Worm (Caenorhabditis elegans) whole organism, young adult: Measurements from ENCODE around the gene Y42H9AR.5.

ENCODE experiments used
- B0336.3 ChIP-seq: fragments of 200-800 bp; sonication (Bioruptor generic); IDR thresholded peaks from 2 replicates; pipeline ENCODE4 v1.3.6; 2022; ENCODE audit warnings: missing genetic modification characterization, missing compliant biosample characterization
- D2030.7 ChIP-seq: fragments of 200-800 bp; sonication (Bioruptor generic); IDR thresholded peaks from 2 replicates; pipeline ENCODE4 v1.3.6; 2022; ENCODE audit warnings: missing genetic modification reagents, missing genetic modification characterization, missing compliant biosample characterization
- F10E7.11 ChIP-seq: sonication (generic microtip); optimal IDR thresholded peaks from 2 replicates; lab custom pipeline; 2017; ENCODE audit warnings: mild to moderate bottlenecking, missing genetic modification characterization, moderate library complexity, missing compliant biosample characterization
- F23B12.7 ChIP-seq: sonication (generic microtip); optimal IDR thresholded peaks from 2 replicates; lab custom pipeline; 2017; ENCODE audit warnings: missing genetic modification characterization, mild to moderate bottlenecking, missing compliant biosample characterization, antibody characterized with exemption, moderate library complexity; ENCODE audit not compliant: insufficient read depth
- F33H1.4 ChIP-seq: fragments of 200-800 bp; sonication (Bioruptor generic); IDR thresholded peaks from 2 replicates; pipeline ENCODE4 v1.3.6; 2022; ENCODE audit warnings: missing genetic modification reagents, missing genetic modification characterization, missing compliant biosample characterization
- F39B2.1 ChIP-seq: fragments of 200-800 bp; sonication (Bioruptor generic); IDR thresholded peaks from 2 replicates; pipeline ENCODE4 v1.3.6; 2022; ENCODE audit warnings: missing genetic modification reagents, missing genetic modification characterization, missing compliant biosample characterization
- F49E8.2 ChIP-seq: sonication (generic microtip); optimal IDR thresholded peaks from 3 replicates; lab custom pipeline; 2017; ENCODE audit warnings: missing genetic modification characterization, mild to moderate bottlenecking, missing compliant biosample characterization, antibody characterized with exemption, moderate library complexity; ENCODE audit not compliant: insufficient read depth
- K12H6.12 ChIP-seq: fragments of 200-800 bp; sonication (Bioruptor generic); optimal IDR thresholded peaks from 2 replicates; lab custom pipeline; 2018; ENCODE audit warnings: mild to moderate bottlenecking, missing genetic modification characterization, missing compliant biosample characterization
- Y95B8A.8 ChIP-seq: fragments of 200-800 bp; sonication (Bioruptor generic); IDR thresholded peaks from 2 replicates; pipeline ENCODE4 v1.3.6; 2022; ENCODE audit warnings: missing genetic modification reagents, missing genetic modification characterization, missing compliant biosample characterization
- aptf-3 ChIP-seq: fragments of 200-800 bp; sonication (Bioruptor generic); IDR thresholded peaks from 2 replicates; pipeline ENCODE4 v1.3.6; 2022; ENCODE audit warnings: missing genetic modification characterization, missing compliant biosample characterization
- atf-7 ChIP-seq: sonication (generic microtip); optimal IDR thresholded peaks from 2 replicates; lab custom pipeline; 2017; ENCODE audit warnings: mild to moderate bottlenecking, missing genetic modification characterization, missing compliant biosample characterization
- attf-5 ChIP-seq: fragments of 200-800 bp; sonication (Bioruptor generic); optimal IDR thresholded peaks from 2 replicates; lab custom pipeline; 2018; ENCODE audit warnings: mild to moderate bottlenecking, missing genetic modification characterization, missing compliant biosample characterization
- bed-1 ChIP-seq: fragments of 200-800 bp; sonication (Bioruptor generic); IDR thresholded peaks from 2 replicates; pipeline ENCODE4 v1.3.6; 2022; ENCODE audit warnings: missing genetic modification reagents, missing genetic modification characterization, missing compliant biosample characterization
- ccch-3 ChIP-seq: fragments of 200-800 bp; sonication (Bioruptor generic); optimal IDR thresholded peaks from 2 replicates; lab custom pipeline; 2018; ENCODE audit warnings: mild to moderate bottlenecking, missing genetic modification characterization, missing compliant biosample characterization
- ceh-100 ChIP-seq: fragments of 200-800 bp; sonication (Bioruptor generic); IDR thresholded peaks from 2 replicates; pipeline ENCODE4 v1.3.6; 2022; ENCODE audit warnings: missing genetic modification reagents, missing genetic modification characterization, missing compliant biosample characterization
- ceh-27 ChIP-seq: fragments of 200-800 bp; sonication (Bioruptor generic); optimal IDR thresholded peaks from 2 replicates; lab custom pipeline; 2018; ENCODE audit warnings: mild to moderate bottlenecking, missing genetic modification characterization, moderate library complexity, missing compliant biosample characterization
- ceh-58 ChIP-seq: fragments of 200-800 bp; sonication (Bioruptor generic); IDR thresholded peaks from 2 replicates; pipeline ENCODE4 v1.3.6; 2022; ENCODE audit warnings: missing genetic modification characterization, missing compliant biosample characterization
- ceh-91 ChIP-seq: fragments of 200-800 bp; sonication (Bioruptor generic); IDR thresholded peaks from 2 replicates; pipeline ENCODE4 v1.3.6; 2022; ENCODE audit warnings: missing genetic modification reagents, missing genetic modification characterization, missing compliant biosample characterization
- dox-1 ChIP-seq: fragments of 200-800 bp; sonication (Bioruptor generic); IDR thresholded peaks from 2 replicates; pipeline ENCODE4 v1.3.6; 2022; ENCODE audit warnings: missing genetic modification reagents, missing genetic modification characterization, missing compliant biosample characterization
- dpl-1 ChIP-seq: fragments of 150-350 bp; optimal IDR thresholded peaks from 2 replicates; lab custom pipeline; 2014; ENCODE audit warnings: missing biosample characterization, missing genetic modification reagents, missing genetic modification characterization
- egl-18 ChIP-seq: fragments of 200-800 bp; sonication (Bioruptor generic); IDR thresholded peaks from 2 replicates; pipeline ENCODE4 v1.3.6; 2022; ENCODE audit warnings: missing genetic modification reagents, missing genetic modification characterization, missing compliant biosample characterization
- egrh-3 ChIP-seq: fragments of 200-800 bp; sonication (Bioruptor generic); IDR thresholded peaks from 2 replicates; pipeline ENCODE4 v1.3.6; 2022; ENCODE audit warnings: missing genetic modification reagents, missing genetic modification characterization, missing compliant biosample characterization
- hlh-12 ChIP-seq: sonication (generic microtip); optimal IDR thresholded peaks from 2 replicates; lab custom pipeline; 2016; ENCODE audit warnings: missing genetic modification characterization, missing compliant biosample characterization
- hmg-1.2 ChIP-seq: fragments of 200-800 bp; sonication (Bioruptor generic); IDR thresholded peaks from 2 replicates; pipeline ENCODE4 v1.3.6; 2022; ENCODE audit warnings: missing genetic modification reagents, missing genetic modification characterization, missing compliant biosample characterization
- let-526 ChIP-seq: fragments of 200-800 bp; sonication (Bioruptor generic); IDR thresholded peaks from 2 replicates; pipeline ENCODE4 v1.3.6; 2022; ENCODE audit warnings: missing genetic modification reagents, missing genetic modification characterization, missing compliant biosample characterization
- lin-54 ChIP-seq: fragments of 200-800 bp; sonication (Bioruptor generic); optimal IDR thresholded peaks from 2 replicates; lab custom pipeline; 2018; ENCODE audit warnings: mild to moderate bottlenecking, missing genetic modification characterization, missing compliant biosample characterization
- lsl-1 ChIP-seq: fragments of 200-800 bp; sonication (Bioruptor generic); optimal IDR thresholded peaks from 2 replicates; lab custom pipeline; 2018; ENCODE audit warnings: mild to moderate bottlenecking, missing genetic modification characterization, moderate library complexity, missing compliant biosample characterization
- madf-3 ChIP-seq: fragments of 200-800 bp; sonication (Bioruptor generic); IDR thresholded peaks from 2 replicates; pipeline ENCODE4 v1.3.6; 2022; ENCODE audit warnings: missing genetic modification reagents, missing genetic modification characterization, missing compliant biosample characterization
- madf-6 ChIP-seq: fragments of 200-800 bp; sonication (Bioruptor generic); IDR thresholded peaks from 2 replicates; pipeline ENCODE4 v1.3.6; 2022; ENCODE audit warnings: missing genetic modification reagents, missing genetic modification characterization, missing compliant biosample characterization
- madf-8 ChIP-seq: fragments of 200-800 bp; sonication (Bioruptor generic); conservative IDR thresholded peaks from 2 replicates; pipeline ENCODE4 v1.3.6; 2022; ENCODE audit warnings: missing genetic modification reagents, missing genetic modification characterization, missing compliant biosample characterization
- mcd-1 ChIP-seq: fragments of 200-800 bp; sonication (Bioruptor generic); IDR thresholded peaks from 2 replicates; pipeline ENCODE4 v1.3.6; 2022; ENCODE audit warnings: missing genetic modification reagents, missing genetic modification characterization, missing compliant biosample characterization
- mel-28 ChIP-seq: sonication (generic microtip); optimal IDR thresholded peaks from 2 replicates; lab custom pipeline; 2016; ENCODE audit warnings: borderline replicate concordance, mild to moderate bottlenecking, missing genetic modification characterization, missing compliant biosample characterization
- nhr-80 ChIP-seq: sonication (generic microtip); optimal IDR thresholded peaks from 2 replicates; lab custom pipeline; 2016; ENCODE audit warnings: missing genetic modification characterization, missing compliant biosample characterization
- snpc-4 ChIP-seq, 5 experiments: fragments of 150-350 bp in 1 of 5; sonication (generic microtip) in 4 of 5; optimal IDR thresholded peaks; 2 replicates each; lab custom pipeline; 2014 to 2018; ENCODE audit warnings: missing genetic modification characterization in 5 of 5, missing biosample characterization in 3 of 5, antibody characterized with exemption in 2 of 5, mild to moderate bottlenecking in 2 of 5, missing compliant biosample characterization in 2 of 5, missing genotype in 2 of 5, moderate library complexity in 2 of 5, missing genetic modification reagents in 1 of 5
- unc-130 ChIP-seq: sonication (generic microtip); optimal IDR thresholded peaks from 2 replicates; lab custom pipeline; 2016; ENCODE audit warnings: missing genetic modification reagents, missing genetic modification characterization, missing compliant biosample characterization
- xnd-1 ChIP-seq: sonication (generic microtip); optimal IDR thresholded peaks from 2 replicates; lab custom pipeline; 2016; ENCODE audit warnings: missing genotype, missing genetic modification reagents, missing genetic modification characterization, missing compliant biosample characterization
- ztf-18 ChIP-seq: sonication (generic microtip); optimal IDR thresholded peaks from 2 replicates; lab custom pipeline; 2016; ENCODE audit warnings: missing genotype, mild to moderate bottlenecking, missing genetic modification characterization, missing compliant biosample characterization
- ztf-3 ChIP-seq: fragments of 200-800 bp; sonication (Bioruptor generic); optimal IDR thresholded peaks from 2 replicates; lab custom pipeline; 2018; ENCODE audit warnings: mild to moderate bottlenecking, missing genetic modification characterization, missing compliant biosample characterization

Y42H9AR.5 gene

DNA sequence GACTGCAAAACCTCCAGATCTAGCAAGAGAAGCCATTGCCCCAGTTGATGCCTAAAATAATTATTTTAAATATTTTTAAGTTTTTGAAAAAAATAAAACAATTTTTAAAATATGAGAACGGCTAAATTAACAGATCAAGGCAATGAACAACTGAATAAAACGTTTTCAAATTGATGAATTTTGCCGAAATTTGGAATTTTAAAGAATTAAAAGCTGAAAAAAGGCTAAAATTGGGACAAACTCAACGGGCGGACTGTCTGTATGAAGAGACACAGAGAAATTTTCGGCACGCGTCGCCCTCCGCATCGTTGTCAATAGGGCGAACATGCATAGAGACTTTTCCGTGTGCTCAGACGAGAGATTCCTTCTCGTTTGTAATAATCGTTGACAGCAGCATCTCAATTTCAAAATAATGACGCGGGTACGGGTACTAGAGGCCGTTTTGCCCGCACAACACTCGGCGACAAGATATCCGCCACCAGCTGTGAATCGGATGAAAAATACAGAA is 33.7 kb downstream of the Y42H9AR.5 start, which contains the start of the genes isp-1 and islo-1:
Gene isp-1 (minus strand): TSS at position 51 of the 508 bp plus-strand sequence.
Gene islo-1 (plus strand): TSS at position 385 of the 508 bp plus-strand sequence.
- peak; percentile 92 for TF ChIP-seq madf-3
- TF ChIP-seq egrh-3 (GFP tag; lab: Robert Waterston, UW): no peak
- TF ChIP-seq ztf-18 (tag; lab: Kevin White, UChicago): no peak
- TF ChIP-seq K12H6.12: peak; percentile 33
- TF ChIP-seq madf-8: peak; percentile 13; the same call in 1 of the 2 replicates
- TF ChIP-seq dox-1 (GFP tag; lab: Robert Waterston, UW): peak; percentile 45; the same call in 1 of the 2 replicates
- TF ChIP-seq Y95B8A.8 (GFP tag; lab: Robert Waterston, UW): no peak
- no peak for TF ChIP-seq let-526 (GFP tag; lab: Robert Waterston, UW)
- 0 out of 2 replicates have a peak, but pooled peaks have one; percentile 19 for TF ChIP-seq ceh-91 (GFP tag; lab: Robert Waterston, UW)
- TF ChIP-seq lsl-1 (GFP tag; lab: Kevin White, UChicago): peak; percentile 3
- TF ChIP-seq snpc-4 (GFP tag; optimal IDR thresholded peaks at IDR 0.05; lab: Kevin White, UChicago): no peak
- peak in 2 of 4 experiments; percentile 46 to 53 for TF ChIP-seq snpc-4 (tag; optimal IDR thresholded peaks at IDR 0.05; lab: Kevin White, UChicago)
- TF ChIP-seq attf-5 (GFP tag; lab: Kevin White, UChicago): peak; percentile 82
- no peak for TF ChIP-seq B0336.3
- 0 out of 2 replicates have a peak, but pooled peaks have one; percentile 19 for TF ChIP-seq madf-6 (GFP tag; lab: Robert Waterston, UW)
- TF ChIP-seq ccch-3 (GFP tag; lab: Kevin White, UChicago): no peak
- peak; percentile 33; the same call in 1 of the 2 replicates for TF ChIP-seq D2030.7 (GFP tag; lab: Robert Waterston, UW)
- peak; percentile 25 for TF ChIP-seq ceh-27 (GFP tag; lab: Kevin White, UChicago)
- TF ChIP-seq nhr-80: peak; percentile 57
- peak; percentile 13; the same call in 1 of the 2 replicates for TF ChIP-seq F33H1.4 (GFP tag; lab: Robert Waterston, UW)
- TF ChIP-seq F23B12.7 (tag; lab: Kevin White, UChicago): peak; percentile 67
- TF ChIP-seq hmg-1.2 (GFP tag; lab: Robert Waterston, UW): peak; percentile 38; the same call in 1 of the 2 replicates
- TF ChIP-seq mcd-1 (GFP tag; lab: Robert Waterston, UW): peak; percentile 81
- peak; percentile 1 for TF ChIP-seq F49E8.2 (tag; lab: Kevin White, UChicago)
- TF ChIP-seq dpl-1 (GFP tag; lab: Kevin White, UChicago): peak; percentile 33

DNA sequence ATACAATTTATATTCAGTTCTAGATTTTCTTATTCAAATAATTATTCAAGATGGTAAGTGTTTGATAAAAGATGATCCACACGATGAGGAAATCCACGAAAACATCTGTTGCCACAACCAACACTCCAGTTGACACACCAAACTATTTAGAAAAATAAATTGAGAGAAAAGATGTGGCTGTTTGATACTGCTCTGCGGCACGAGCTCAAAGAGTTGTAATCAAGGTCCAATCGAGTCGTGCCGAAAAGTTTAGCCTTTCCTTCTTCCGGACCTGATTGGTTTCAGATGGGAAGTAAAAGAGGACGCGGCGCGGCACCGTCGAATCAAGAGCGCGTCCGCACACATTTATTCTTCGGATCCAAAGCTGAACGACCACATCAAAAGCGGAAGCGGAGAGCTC is 34.2 kb downstream of the Y42H9AR.5 start:
- no peak for TF ChIP-seq ceh-58 (GFP tag; lab: Robert Waterston, UW)
- TF ChIP-seq xnd-1 (tag; lab: Kevin White, UChicago): no peak
- TF ChIP-seq F39B2.1: no peak
- no peak for TF ChIP-seq lin-54 (GFP tag; lab: Kevin White, UChicago)
- TF ChIP-seq ztf-3 (GFP tag; lab: Kevin White, UChicago): no peak
- no peak for TF ChIP-seq mel-28
- no peak for TF ChIP-seq bed-1
- TF ChIP-seq F10E7.11 (tag; lab: Kevin White, UChicago): no peak
- no peak for TF ChIP-seq aptf-3 (GFP tag; lab: Robert Waterston, UW)
- TF ChIP-seq hlh-12 (tag; lab: Kevin White, UChicago): no peak
- TF ChIP-seq F33H1.4 (GFP tag; lab: Robert Waterston, UW): no peak
- no peak for TF ChIP-seq atf-7 (tag; lab: Kevin White, UChicago)
- TF ChIP-seq ceh-100 (GFP tag; lab: Robert Waterston, UW): no peak
- TF ChIP-seq unc-130: no peak
- no peak for TF ChIP-seq egl-18
- no peak for TF ChIP-seq hmg-1.2 (GFP tag; lab: Robert Waterston, UW)
